Worm (Caenorhabditis elegans): Measurements from ENCODE around the gene C14C11.2.

The C14C11.2 gene

ce11 chrV:5660604-5661209 is at the start of gene C14C11.2, which contains the start of gene mut-14:
C14C11.2 (plus strand) TSS chrV:5661159.
mut-14 (minus strand) TSS chrV:5660704.
- TF ChIP-seq elt-1 (tag; optimal IDR thresholded peaks at IDR 0.05) (no peak), pqm-1 (tag; optimal IDR thresholded peaks at IDR 0.05) (no peak), ama-1 (optimal IDR thresholded peaks at IDR 0.05) (no peak), nhr-237 (tag; optimal IDR thresholded peaks at IDR 0.05) (no peak), eor-1 (tag; optimal IDR thresholded peaks at IDR 0.05) (no peak), ceh-28 (tag; optimal IDR thresholded peaks at IDR 0.05) (no peak), nhr-77 (tag; optimal IDR thresholded peaks at IDR 0.05) (no peak), elt-2 (tag; optimal IDR thresholded peaks at IDR 0.05) (no peak), tbx-2 (tag; optimal IDR thresholded peaks at IDR 0.05) (no peak), ceh-82 (tag; optimal IDR thresholded peaks at IDR 0.05) (no peak), daf-12 (tag; optimal IDR thresholded peaks at IDR 0.05) (no peak), R02D3.7 (tag; optimal IDR thresholded peaks at IDR 0.05) (no peak), mdl-1 (tag; optimal IDR thresholded peaks at IDR 0.05) (no peak), nhr-76 (tag; optimal IDR thresholded peaks at IDR 0.05) (no peak), lin-15B (tag; optimal IDR thresholded peaks at IDR 0.05) (no peak)

ce11 chrV:5613109-5613508 is 47.9 kb upstream of the C14C11.2 start, which contains the start of gene lrpc-1:
lrpc-1 (minus strand) TSS chrV:5613209.
- TF ChIP-seq nhr-67 (tag; optimal IDR thresholded peaks at IDR 0.05) (no peak), hmg-11 (tag; optimal IDR thresholded peaks at IDR 0.05) (no peak), pqm-1 (tag; optimal IDR thresholded peaks at IDR 0.05) (no peak), nhr-237 (tag; optimal IDR thresholded peaks at IDR 0.05) (no peak), ZK546.5 (tag; optimal IDR thresholded peaks at IDR 0.05) (no peak), nhr-43 (tag; optimal IDR thresholded peaks at IDR 0.05; ENCODE audit: poor library complexity, severe bottlenecking) (no peak), elt-3 (tag; optimal IDR thresholded peaks at IDR 0.05) (no peak), elt-1 (tag; optimal IDR thresholded peaks at IDR 0.05) (no peak)

ce11 chrV:5614724-5615123 is 46.2 kb upstream of the C14C11.2 start, which contains the start of gene M03E7.3:
M03E7.3 (plus strand) TSS chrV:5615024.
- TF ChIP-seq elt-1 (tag; optimal IDR thresholded peaks at IDR 0.05) (no peak), nhr-237 (tag; optimal IDR thresholded peaks at IDR 0.05) (no peak), zag-1 (tag; optimal IDR thresholded peaks at IDR 0.05) (no peak), egl-27 (tag; optimal IDR thresholded peaks at IDR 0.05) (no peak)

ce11 chrV:5617301-5617700 is 43.7 kb upstream of the C14C11.2 start, which contains the start of gene M03E7.2:
M03E7.2 (plus strand) TSS chrV:5617601.
- TF ChIP-seq eor-1 (tag; optimal IDR thresholded peaks at IDR 0.05) (no peak), skn-1 (tag; optimal IDR thresholded peaks at IDR 0.05) (no peak), aly-2 (tag; optimal IDR thresholded peaks at IDR 0.05) (no peak), egl-5 (tag; optimal IDR thresholded peaks at IDR 0.05) (no peak), tbx-2 (tag; optimal IDR thresholded peaks at IDR 0.05) (no peak)

- peak; percentile 39 for TF ChIP-seq pha-4 (tag; optimal IDR thresholded peaks at IDR 0.05)
- TF ChIP-seq nfya-1 (tag; optimal IDR thresholded peaks at IDR 0.05; ENCODE audit: insufficient read depth): peak; percentile 27
- no peak for TF ChIP-seq nhr-76 (tag; optimal IDR thresholded peaks at IDR 0.05)
These were observed 41.6 kb upstream of the C14C11.2 start for ce11 chrV:5619372-5619771.

- TF ChIP-seq eor-1 (tag; optimal IDR thresholded peaks at IDR 0.05) (no peak), egl-5 (tag; optimal IDR thresholded peaks at IDR 0.05) (peak; percentile 21)
These were observed 40.9 kb upstream of the C14C11.2 start, which contains the start of gene memb-2 for ce11 chrV:5620040-5620439. memb-2 (minus strand) TSS chrV:5620140.

- TF ChIP-seq tbx-2 (tag; optimal IDR thresholded peaks at IDR 0.05): no peak
- TF ChIP-seq nhr-67 (tag; optimal IDR thresholded peaks at IDR 0.05): no peak
These were observed 39.6 kb upstream of the C14C11.2 start, which contains the start of gene M03E7.1 for ce11 chrV:5621390-5621789. M03E7.1 (plus strand) TSS chrV:5621690.

- TF ChIP-seq lin-39 (tag; optimal IDR thresholded peaks at IDR 0.05): peak; percentile 39
- no peak for TF ChIP-seq elt-2 (tag; optimal IDR thresholded peaks at IDR 0.05)
- TF ChIP-seq unc-62 (GFP tag; optimal IDR thresholded peaks at IDR 0.05): peak; percentile 72
These were observed 32.9 kb upstream of the C14C11.2 start for ce11 chrV:5628014-5628413.
